Fruit fly (Drosophila melanogaster): ENCODE results near the gene CG43390.

Gene CG43390

dm6 chr3L:11556637-11557036 lies 23.1 kb downstream of the CG43390 start (continued):
- TF ChIP-seq sna (GFP tag; IDR thresholded peaks at IDR 0.05; ENCODE audit: partially characterized antibody) (no peak), Antp (GFP tag; optimal IDR thresholded peaks at IDR 0.05) (no peak), Atf3 (GFP tag; optimal IDR thresholded peaks at IDR 0.05) (no peak), rib (GFP tag; IDR thresholded peaks at IDR 0.05) (no peak), seq (GFP tag; IDR thresholded peaks at IDR 0.05) (no peak), CG2199 (GFP tag; IDR thresholded peaks at IDR 0.05) (no peak), Dek (tag; optimal IDR thresholded peaks at IDR 0.05) (peak; percentile 51), slp2 (GFP tag; optimal IDR thresholded peaks at IDR 0.05) (no peak), fd3F (GFP tag; optimal IDR thresholded peaks at IDR 0.05) (peak; percentile 31), CG34422 (GFP tag; IDR thresholded peaks at IDR 0.05) (no peak), CG15269 (tag; optimal IDR thresholded peaks at IDR 0.05) (peak; percentile 8), ro (GFP tag; IDR thresholded peaks at IDR 0.05) (no peak), CG12104 (GFP tag; optimal IDR thresholded peaks at IDR 0.05) (no peak), sr (GFP tag; IDR thresholded peaks at IDR 0.05) (no peak), phol (tag; optimal IDR thresholded peaks at IDR 0.05) (no peak), Hand (GFP tag; optimal IDR thresholded peaks at IDR 0.05) (peak; percentile 64), hth (optimal IDR thresholded peaks at IDR 0.05) (no peak), CG43689 (GFP tag; IDR thresholded peaks at IDR 0.05) (no peak), odd (GFP tag; optimal IDR thresholded peaks at IDR 0.05) (no peak), cato (GFP tag; optimal IDR thresholded peaks at IDR 0.05; ENCODE audit: borderline replicate concordance) (no peak), Atf6 (GFP tag; IDR thresholded peaks at IDR 0.05) (0 out of 2 replicates have a peak, but pooled peaks have one; percentile 33), CG13424 (tag; optimal IDR thresholded peaks at IDR 0.05) (no peak), CG2678 (tag; optimal IDR thresholded peaks at IDR 0.05) (peak; percentile 65), CG11504 (tag; optimal IDR thresholded peaks at IDR 0.05) (peak; percentile 15), YL-1 (GFP tag; optimal IDR thresholded peaks at IDR 0.05) (no peak), croc (GFP tag; conservative IDR thresholded peaks at IDR 0.05) (no peak), gro (GFP tag; optimal IDR thresholded peaks at IDR 0.05) (no peak), stc (GFP tag; IDR thresholded peaks at IDR 0.05) (no peak), fd96Cb (tag; optimal IDR thresholded peaks at IDR 0.05) (no peak), CG4424 (GFP tag; optimal IDR thresholded peaks at IDR 0.05) (no peak), CG11696 (GFP tag; IDR thresholded peaks at IDR 0.05) (peak; percentile 71; the same call in 1 of the 2 replicates), ewg (GFP tag; optimal IDR thresholded peaks at IDR 0.05) (no peak), repo (GFP tag; optimal IDR thresholded peaks at IDR 0.05) (no peak), CG6272 (GFP tag; IDR thresholded peaks at IDR 0.05) (no peak), lmd (GFP tag; IDR thresholded peaks at IDR 0.05) (peak; percentile 18; the same call in 1 of the 2 replicates), CG14050 (GFP tag; IDR thresholded peaks at IDR 0.05) (no peak), CG31224 (GFP tag; IDR thresholded peaks at IDR 0.05) (no peak), CG4360 (GFP tag; IDR thresholded peaks at IDR 0.05) (no peak), tna (GFP tag; IDR thresholded peaks at IDR 0.05; ENCODE audit: partially characterized antibody) (no peak), CG10274 (GFP tag; optimal IDR thresholded peaks at IDR 0.05) (no peak), tx (GFP tag; optimal IDR thresholded peaks at IDR 0.05) (no peak), trem (tag; optimal IDR thresholded peaks at IDR 0.05) (no peak), trh (GFP tag; optimal IDR thresholded peaks at IDR 0.05) (no peak), CG9437 (GFP tag; optimal IDR thresholded peaks at IDR 0.05) (no peak), CG12769 (tag; optimal IDR thresholded peaks at IDR 0.05) (no peak), Xbp1 (GFP tag; optimal IDR thresholded peaks at IDR 0.05) (peak; percentile 0), twi (tag; optimal IDR thresholded peaks at IDR 0.05) (no peak), CG30403 (GFP tag; optimal IDR thresholded peaks at IDR 0.05) (peak; percentile 36), eve (GFP tag; optimal IDR thresholded peaks at IDR 0.05) (peak in 1 of 2 experiments; percentile 38), CG14667 (GFP tag; IDR thresholded peaks at IDR 0.05) (no peak), Scr (GFP tag; IDR thresholded peaks at IDR 0.05; ENCODE audit: partially characterized antibody) (no peak), CG9727 (GFP tag; optimal IDR thresholded peaks at IDR 0.05) (peak; percentile 51)
